Fruit fly (Drosophila melanogaster): ENCODE measurements around the gene Gr22d.

DNA sequence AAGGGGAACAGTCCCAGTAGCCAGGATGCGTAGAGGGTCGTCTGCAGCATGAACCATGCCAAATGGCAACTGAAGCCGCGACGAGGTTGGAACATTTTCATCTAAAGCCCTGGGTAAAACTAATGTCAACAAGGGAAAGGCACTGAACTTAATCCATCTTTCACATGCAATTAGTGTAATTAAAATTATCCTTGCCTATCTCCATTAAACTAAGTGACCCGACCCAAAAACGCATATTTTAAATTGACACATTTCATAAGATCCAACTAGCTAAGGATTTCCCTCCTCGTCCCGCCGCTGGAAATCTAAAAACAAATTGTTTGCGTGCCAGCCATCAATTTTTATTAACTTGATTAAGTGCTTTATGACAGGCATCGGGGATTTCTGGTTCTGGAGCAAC lies 33.8 kb downstream of the Gr22d start, which contains the start of gene Gr22f:
- TF ChIP-seq CG1024 (GFP tag; IDR thresholded peaks at IDR 0.05) = no peak
- no peak for TF ChIP-seq CG4730 (GFP tag; IDR thresholded peaks at IDR 0.05)
- no peak for TF ChIP-seq dan (GFP tag; IDR thresholded peaks at IDR 0.05)
- no peak for TF ChIP-seq wdn (GFP tag; IDR thresholded peaks at IDR 0.05)
- TF ChIP-seq Lim3 (GFP tag; IDR thresholded peaks at IDR 0.05) = no peak
- no peak for TF ChIP-seq ind (GFP tag; optimal IDR thresholded peaks at IDR 0.05)

Measured in whole organism, embryonic.